Fruit fly (Drosophila melanogaster): ENCODE measurements around the gene CG42675.

DNA sequence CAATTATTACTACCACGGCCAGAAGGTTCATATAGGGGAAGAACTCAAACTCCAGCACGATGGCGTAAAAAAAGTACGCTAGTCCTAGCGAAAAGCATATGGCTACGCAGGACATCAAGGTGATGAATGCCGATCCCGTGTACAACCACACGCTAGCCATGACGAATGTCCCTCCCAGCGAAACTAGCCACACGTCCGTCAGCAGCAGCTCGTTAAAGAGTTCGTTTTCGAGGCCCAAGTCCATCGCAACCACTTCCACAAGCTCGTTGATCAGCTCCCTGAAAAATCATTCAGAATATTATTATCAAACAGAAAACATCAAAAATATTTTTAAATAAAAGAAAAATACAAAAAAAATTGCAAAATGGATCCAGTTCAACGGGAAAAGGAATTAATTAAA is 39.6 kb downstream of the CG42675 start, which contains the start of gene CG34287:
- TF ChIP-seq Ets21C (GFP tag; optimal IDR thresholded peaks at IDR 0.05) (no peak), Eip75B (GFP tag; optimal IDR thresholded peaks at IDR 0.05) (no peak), CG8632 (GFP tag; optimal IDR thresholded peaks at IDR 0.05) (no peak), CG11294 (GFP tag; IDR thresholded peaks at IDR 0.05) (no peak)

All from whole organism, prepupa.